Worm (Caenorhabditis elegans) whole organism, L3 larva: ENCODE measurements around the gene ZK154.6.

Source experiments
- R02D3.7 ChIP-seq: fragments of 150-350 bp; optimal IDR thresholded peaks from 2 replicates; lab custom pipeline; 2014; ENCODE audit warnings: missing biosample characterization, missing genetic modification characterization
- ama-1 ChIP-seq: fragments of 150-350 bp; optimal IDR thresholded peaks from 2 replicates; lab custom pipeline; 2018
- ceh-16 ChIP-seq: sonication (generic microtip); optimal IDR thresholded peaks from 2 replicates; lab custom pipeline; 2017; ENCODE audit warnings: missing biosample characterization, missing genetic modification characterization
- ceh-28 ChIP-seq: fragments of 150-350 bp; optimal IDR thresholded peaks from 2 replicates; lab custom pipeline; 2014; ENCODE audit warnings: missing biosample characterization, missing genetic modification reagents, missing genetic modification characterization
- ceh-82 ChIP-seq: fragments of 150-350 bp; optimal IDR thresholded peaks from 2 replicates; lab custom pipeline; 2014; ENCODE audit warnings: missing biosample characterization, missing genetic modification characterization
- ceh-9 ChIP-seq: sonication (generic microtip); optimal IDR thresholded peaks from 2 replicates; lab custom pipeline; 2018; ENCODE audit warnings: missing biosample characterization, missing genetic modification characterization
- daf-12 ChIP-seq: fragments of 150-350 bp; optimal IDR thresholded peaks from 2 replicates; lab custom pipeline; 2014; ENCODE audit warnings: missing biosample characterization, missing genetic modification reagents, missing genetic modification characterization
- egl-5 ChIP-seq: fragments of 150-350 bp; optimal IDR thresholded peaks from 2 replicates; lab custom pipeline; 2017; ENCODE audit warnings: missing biosample characterization, missing genetic modification reagents, missing genetic modification characterization, inconsistent platforms
- elt-1 ChIP-seq: fragments of 150-350 bp; optimal IDR thresholded peaks from 2 replicates; lab custom pipeline; 2014; ENCODE audit warnings: missing biosample characterization, missing genetic modification characterization
- elt-2 ChIP-seq: sonication (generic microtip); optimal IDR thresholded peaks from 2 replicates; lab custom pipeline; 2016; ENCODE audit warnings: missing genetic modification reagents, mild to moderate bottlenecking, missing genetic modification characterization, missing compliant biosample characterization
- elt-3 ChIP-seq, 3 experiments: fragments of 150-350 bp in 1 of 3; sonication (generic microtip) in 2 of 3; optimal IDR thresholded peaks; 2 replicates in 2 of 3; 4 replicates in 1 of 3; lab custom pipeline; 2014 to 2017; ENCODE audit warnings: missing biosample characterization in 3 of 3, missing genetic modification characterization in 3 of 3
- eor-1 ChIP-seq, 2 experiments: fragments of 150-350 bp; optimal IDR thresholded peaks; 2 replicates each; lab custom pipeline; 2014 to 2018; ENCODE audit warnings: missing biosample characterization in 2 of 2, missing genetic modification characterization in 2 of 2
- fkh-10 ChIP-seq: sonication (generic microtip); optimal IDR thresholded peaks from 2 replicates; lab custom pipeline; 2017; ENCODE audit warnings: missing biosample characterization, missing genetic modification reagents, missing genetic modification characterization
- fkh-2 ChIP-seq: fragments of 150-350 bp; optimal IDR thresholded peaks from 2 replicates; lab custom pipeline; 2014; ENCODE audit warnings: missing biosample characterization, missing genetic modification reagents, missing genetic modification characterization
- fos-1 ChIP-seq: fragments of 150-350 bp; optimal IDR thresholded peaks from 2 replicates; lab custom pipeline; 2014; ENCODE audit warnings: missing biosample characterization, missing genetic modification characterization
- hmg-11 ChIP-seq: sonication (generic microtip); optimal IDR thresholded peaks from 2 replicates; lab custom pipeline; 2016; ENCODE audit warnings: missing genetic modification characterization, missing compliant biosample characterization
- jun-1 ChIP-seq: fragments of 150-350 bp; optimal IDR thresholded peaks from 2 replicates; lab custom pipeline; 2014; ENCODE audit warnings: missing biosample characterization, missing genetic modification reagents, missing genetic modification characterization
- lin-15B ChIP-seq: fragments of 150-350 bp; optimal IDR thresholded peaks from 2 replicates; lab custom pipeline; 2014; ENCODE audit warnings: missing biosample characterization, missing genetic modification characterization
- lin-39 ChIP-seq: fragments of 150-350 bp; optimal IDR thresholded peaks from 2 replicates; lab custom pipeline; 2018; ENCODE audit warnings: missing biosample characterization, missing genetic modification reagents, missing genetic modification characterization
- lsy-12 ChIP-seq: sonication (generic microtip); optimal IDR thresholded peaks from 2 replicates; lab custom pipeline; 2016; ENCODE audit warnings: mild to moderate bottlenecking, missing genetic modification characterization, missing compliant biosample characterization
- mml-1 ChIP-seq: fragments of 150-350 bp; sonication (generic microtip); optimal IDR thresholded peaks from 3 replicates; lab custom pipeline; 2014; ENCODE audit warnings: missing biosample characterization, missing genetic modification characterization
- nfya-1 ChIP-seq: sonication (generic microtip); optimal IDR thresholded peaks from 2 replicates; lab custom pipeline; 2017; ENCODE audit warnings: missing genetic modification characterization, mild to moderate bottlenecking, missing compliant biosample characterization, antibody characterized with exemption, moderate library complexity; ENCODE audit not compliant: insufficient read depth
- nhr-11 ChIP-seq: fragments of 150-350 bp; optimal IDR thresholded peaks from 2 replicates; lab custom pipeline; 2014; ENCODE audit warnings: missing biosample characterization, missing genetic modification characterization
- nhr-12 ChIP-seq: fragments of 150-350 bp; optimal IDR thresholded peaks from 2 replicates; lab custom pipeline; 2014; ENCODE audit warnings: missing biosample characterization, missing genetic modification characterization
- nhr-23 ChIP-seq: fragments of 150-350 bp; optimal IDR thresholded peaks from 2 replicates; lab custom pipeline; 2014; ENCODE audit warnings: missing biosample characterization, missing genetic modification reagents, missing genetic modification characterization
- nhr-25 ChIP-seq: sonication (generic microtip); optimal IDR thresholded peaks from 2 replicates; lab custom pipeline; 2017; ENCODE audit warnings: missing biosample characterization, missing genetic modification characterization
- nhr-28 ChIP-seq: fragments of 150-350 bp; optimal IDR thresholded peaks from 2 replicates; lab custom pipeline; 2014; ENCODE audit warnings: missing biosample characterization, missing genetic modification characterization
- nhr-43 ChIP-seq: sonication (generic microtip); optimal IDR thresholded peaks from 2 replicates; lab custom pipeline; 2016; ENCODE audit warnings: mild to moderate bottlenecking, missing genetic modification characterization, missing compliant biosample characterization; ENCODE audit not compliant: poor library complexity, severe bottlenecking
- nhr-67 ChIP-seq: fragments of 150-350 bp; optimal IDR thresholded peaks from 2 replicates; lab custom pipeline; 2014; ENCODE audit warnings: missing biosample characterization, missing genetic modification characterization
- nhr-76 ChIP-seq: fragments of 150-350 bp; sonication (generic microtip); optimal IDR thresholded peaks from 5 replicates; lab custom pipeline; 2014; ENCODE audit warnings: missing biosample characterization, missing genetic modification characterization
- pha-4 ChIP-seq: fragments of 150-350 bp; optimal IDR thresholded peaks from 2 replicates; lab custom pipeline; 2014; ENCODE audit warnings: missing biosample characterization, missing genetic modification reagents, missing genetic modification characterization
- tbx-2 ChIP-seq: sonication (generic microtip); optimal IDR thresholded peaks from 2 replicates; lab custom pipeline; 2016; ENCODE audit warnings: mild to moderate bottlenecking, missing genetic modification characterization, missing compliant biosample characterization
- unc-62 ChIP-seq: fragments of 150-350 bp; sonication (generic microtip); optimal IDR thresholded peaks from 4 replicates; lab custom pipeline; 2014; ENCODE audit warnings: missing biosample characterization, missing genetic modification reagents, missing genetic modification characterization
- ztf-11 ChIP-seq: fragments of 150-350 bp; optimal IDR thresholded peaks from 2 replicates; lab custom pipeline; 2014; ENCODE audit warnings: missing biosample characterization, missing genetic modification characterization

ZK154.6 gene

DNA sequence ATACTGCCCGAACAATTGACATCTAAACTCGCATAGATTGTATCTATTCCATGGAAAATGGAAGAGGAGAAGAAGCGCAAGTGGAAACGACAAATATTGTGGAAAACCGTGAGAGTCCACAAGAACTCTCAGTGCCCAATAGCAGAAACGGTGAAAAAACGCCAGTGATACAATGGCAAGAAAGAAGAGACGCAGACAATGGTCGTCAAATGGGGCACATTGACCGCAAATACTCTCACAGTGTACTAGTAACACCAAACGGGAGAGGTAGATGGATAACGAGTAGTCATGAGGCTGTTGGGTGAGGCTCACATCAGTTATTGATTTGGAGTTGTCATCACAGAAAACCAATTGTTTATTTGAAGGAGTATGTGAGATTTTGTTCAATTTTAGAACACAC lies 11.0 kb downstream of the ZK154.6 start, which contains the start of gene ZK154.4:
TSS of gene ZK154.4 (minus strand) at position 27 of the 400 bp plus-strand sequence.
- peak; percentile 77 for TF ChIP-seq hmg-11
- peak; percentile 91 for TF ChIP-seq pha-4
- no peak for TF ChIP-seq jun-1
- peak; percentile 51 for TF ChIP-seq lin-39
- TF ChIP-seq nhr-43 (tag; lab: Kevin White, UChicago), result peak; percentile 33
- TF ChIP-seq ama-1 (lab: Kevin White, UChicago), result no peak
- peak; percentile 74 for TF ChIP-seq nfya-1 (tag; lab: Kevin White, UChicago)
- no peak for TF ChIP-seq ceh-9
- TF ChIP-seq ceh-28 (tag; lab: Kevin White, UChicago), result peak; percentile 41
- TF ChIP-seq elt-3 (tag; optimal IDR thresholded peaks at IDR 0.05; lab: Kevin White, UChicago), result no peak
- TF ChIP-seq egl-5 (tag; lab: Kevin White, UChicago), result peak; percentile 25
- peak; percentile 11 for TF ChIP-seq lin-15B
- TF ChIP-seq eor-1 (tag; optimal IDR thresholded peaks at IDR 0.05; lab: Kevin White, UChicago), result no peak
- peak; percentile 36 for TF ChIP-seq elt-2 (tag; lab: Kevin White, UChicago)

DNA sequence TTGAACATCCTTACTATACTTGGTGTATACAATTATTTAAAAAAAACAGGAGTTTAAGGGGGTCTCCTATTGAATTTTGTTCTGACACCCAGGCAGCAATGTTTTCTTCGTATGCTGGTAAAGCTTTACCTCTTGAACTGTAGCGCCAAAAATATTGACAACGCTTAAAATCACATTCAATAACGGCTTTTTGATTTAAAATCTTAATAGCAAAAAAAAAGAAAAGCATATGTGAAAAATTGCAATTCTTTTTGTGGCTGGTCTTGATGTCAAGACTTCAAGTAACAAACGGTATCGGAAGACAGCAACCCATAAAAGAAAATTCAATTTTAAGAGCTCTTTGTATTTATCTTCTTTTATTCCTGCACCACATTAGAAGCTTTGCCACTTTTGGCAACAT lies 11.5 kb downstream of the ZK154.6 start:
- TF ChIP-seq fkh-10 (GFP tag; lab: Kevin White, UChicago) (no peak), R02D3.7 (tag; lab: Kevin White, UChicago) (no peak), nhr-11 (tag; lab: Kevin White, UChicago) (no peak), nhr-28 (no peak), nhr-23 (tag; lab: Kevin White, UChicago) (no peak), ztf-11 (no peak), elt-3 (tag; optimal IDR thresholded peaks at IDR 0.05; lab: Kevin White, UChicago) (no peak), tbx-2 (tag; lab: Kevin White, UChicago) (no peak), elt-1 (tag; lab: Kevin White, UChicago) (no peak), nhr-12 (tag; lab: Kevin White, UChicago) (no peak), nhr-67 (tag; lab: Kevin White, UChicago) (no peak), fkh-2 (tag; lab: Kevin White, UChicago) (no peak), lsy-12 (tag; lab: Kevin White, UChicago) (no peak)

DNA sequence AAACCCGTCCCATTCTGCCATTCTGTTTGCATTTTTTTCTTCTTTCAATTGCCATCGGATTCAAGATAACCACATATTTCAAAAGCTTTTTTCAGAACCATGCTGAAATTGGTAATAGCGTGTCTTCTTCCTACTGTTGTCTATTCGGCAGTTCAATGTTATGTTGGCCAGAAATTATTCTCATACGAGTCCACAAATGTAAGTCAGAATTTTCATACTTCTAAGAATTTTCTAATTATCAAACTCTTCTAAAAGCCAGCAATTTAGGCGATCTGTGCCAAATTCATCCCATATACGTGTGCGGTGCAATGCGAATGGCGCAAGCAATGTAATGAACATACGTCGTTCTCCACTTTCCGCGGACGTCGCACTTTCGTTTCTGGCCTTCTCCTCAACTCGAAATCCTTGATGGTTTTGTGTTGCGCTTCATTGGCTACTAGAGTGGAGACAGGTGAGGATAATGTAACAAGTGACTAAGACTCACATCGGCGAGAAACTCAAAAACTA lies 13.8 kb downstream of the ZK154.6 start, which contains the start of gene ZK154.1:
TSS of gene ZK154.1 (plus strand) at position 51 of the 507 bp plus-strand sequence.
- no peak for TF ChIP-seq ceh-9
- no peak for TF ChIP-seq ceh-82
- no peak for TF ChIP-seq mml-1 (tag; lab: Kevin White, UChicago)
- no peak for TF ChIP-seq hmg-11
- no peak for TF ChIP-seq daf-12 (tag; lab: Kevin White, UChicago)
- no peak for TF ChIP-seq nhr-76 (tag; lab: Kevin White, UChicago)
- TF ChIP-seq lsy-12 (tag; lab: Kevin White, UChicago), result no peak
- TF ChIP-seq fos-1, result no peak
- no peak for TF ChIP-seq nhr-11 (tag; lab: Kevin White, UChicago)
- no peak for TF ChIP-seq elt-1 (tag; lab: Kevin White, UChicago)
- no peak for TF ChIP-seq nfya-1 (tag; lab: Kevin White, UChicago)
- TF ChIP-seq unc-62, result no peak
- TF ChIP-seq, all 47 proteins: peak for 0

DNA sequence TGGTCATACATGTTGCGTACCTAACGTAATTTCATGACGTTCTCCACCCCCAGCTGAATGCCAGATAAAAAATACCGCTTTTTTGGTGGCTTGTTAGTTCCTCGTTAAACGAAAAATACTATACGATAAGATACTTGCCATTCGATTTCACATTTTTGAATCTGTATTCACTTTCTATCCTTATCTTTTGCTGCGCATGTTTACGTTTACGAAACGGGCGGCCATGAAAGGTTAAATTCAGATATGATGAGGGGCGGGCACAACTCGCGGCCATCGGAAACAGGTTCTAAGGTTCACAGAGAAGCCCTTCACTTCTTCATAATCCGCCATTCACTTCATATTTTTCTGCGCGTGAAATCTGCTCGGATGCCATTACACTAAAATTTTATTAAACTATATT lies 14.6 kb downstream of the ZK154.6 start:
- TF ChIP-seq nhr-28 (no peak), nhr-25 (tag; lab: Kevin White, UChicago) (peak; percentile 67), fkh-10 (GFP tag; lab: Kevin White, UChicago) (no peak), pha-4 (no peak), elt-1 (tag; lab: Kevin White, UChicago) (no peak), elt-3 (tag; optimal IDR thresholded peaks at IDR 0.05; lab: Kevin White, UChicago) (peak in 1 of 3 experiments; percentile 13), jun-1 (no peak), nhr-76 (tag; lab: Kevin White, UChicago) (no peak), nhr-11 (tag; lab: Kevin White, UChicago) (no peak)

DNA sequence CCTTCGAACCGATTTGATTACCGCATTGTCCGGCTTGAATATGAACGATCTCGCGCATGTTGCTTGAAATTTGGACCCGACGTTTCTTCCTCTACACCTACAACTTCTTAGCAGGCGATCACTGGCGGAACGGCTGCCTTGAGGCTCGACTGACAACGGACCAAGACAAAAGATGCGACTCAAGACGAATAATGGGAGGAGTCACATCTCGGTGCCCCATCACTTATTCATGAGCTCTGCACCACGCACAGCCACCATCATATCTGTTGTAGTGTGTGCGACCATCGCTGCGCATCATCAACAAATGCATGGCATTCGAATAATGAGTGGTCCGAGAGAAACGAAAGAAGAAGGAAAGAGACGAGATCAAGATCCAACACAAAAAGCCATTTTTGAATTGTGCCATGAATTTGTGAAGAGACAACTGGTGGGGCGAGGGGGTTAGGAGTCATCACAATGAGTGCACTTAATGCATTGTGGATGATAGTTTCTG lies 16.8 kb downstream of the ZK154.6 start, which contains the start of gene mec-7:
TSS of gene mec-7 (minus strand) at position 181 of the 493 bp plus-strand sequence.
- TF ChIP-seq ceh-16 (tag; lab: Kevin White, UChicago), result no peak
- no peak for TF ChIP-seq nhr-11 (tag; lab: Kevin White, UChicago)
- TF ChIP-seq, all 47 proteins: peak for 0
